Fruit fly (Drosophila melanogaster): ENCODE results near the gene GstD3.

GstD3 gene

dm6 chr3R:12356044-12356443, 16.8 kb upstream of the GstD3 start, which contains the start of gene MBD-R2 (continued):
- TF ChIP-seq CG7963 (GFP tag; IDR thresholded peaks at IDR 0.05; ENCODE audit: partially characterized antibody): no peak
- no peak for TF ChIP-seq caup (GFP tag; optimal IDR thresholded peaks at IDR 0.05; ENCODE audit: severe bottlenecking)
- no peak for TF ChIP-seq CG7987 (GFP tag; optimal IDR thresholded peaks at IDR 0.05)
- TF ChIP-seq MTF-1 (GFP tag; optimal IDR thresholded peaks at IDR 0.05; ENCODE audit: borderline replicate concordance): no peak
- no peak for TF ChIP-seq Mes4 (GFP tag; optimal IDR thresholded peaks at IDR 0.05)
- TF ChIP-seq CG3281 (GFP tag; optimal IDR thresholded peaks at IDR 0.05): no peak
- TF ChIP-seq Myb (GFP tag; optimal IDR thresholded peaks at IDR 0.05): peak; percentile 65
- TF ChIP-seq CG2129 (GFP tag; IDR thresholded peaks at IDR 0.05; ENCODE audit: partially characterized antibody): peak; percentile 51
- no peak for TF ChIP-seq Aef1 (GFP tag; IDR thresholded peaks at IDR 0.05)
- no peak for TF ChIP-seq CG1233 (GFP tag; optimal IDR thresholded peaks at IDR 0.05)
- no peak for TF ChIP-seq Fer1 (GFP tag; optimal IDR thresholded peaks at IDR 0.05)
- peak; percentile 1 for TF ChIP-seq gcm (GFP tag; optimal IDR thresholded peaks at IDR 0.05)
- TF ChIP-seq Atf3 (GFP tag; optimal IDR thresholded peaks at IDR 0.05): no peak
- no peak for TF ChIP-seq crp (GFP tag; optimal IDR thresholded peaks at IDR 0.05)
- no peak for TF ChIP-seq ab (GFP tag; optimal IDR thresholded peaks at IDR 0.05)
- TF ChIP-seq Nf-YC (tag; optimal IDR thresholded peaks at IDR 0.05): peak; percentile 24
- TF ChIP-seq emc (GFP tag; optimal IDR thresholded peaks at IDR 0.05): no peak
- TF ChIP-seq gsb (GFP tag; IDR thresholded peaks at IDR 0.05): no peak
- no peak for TF ChIP-seq Mrtf (GFP tag; IDR thresholded peaks at IDR 0.05)
- no peak for TF ChIP-seq CG11504 (tag; optimal IDR thresholded peaks at IDR 0.05)
- no peak for TF ChIP-seq CG10431 (GFP tag; optimal IDR thresholded peaks at IDR 0.05)
- TF ChIP-seq tll (GFP tag; optimal IDR thresholded peaks at IDR 0.05): no peak
- TF ChIP-seq CG16815 (GFP tag; optimal IDR thresholded peaks at IDR 0.05): no peak
- TF ChIP-seq CG1602 (GFP tag; optimal IDR thresholded peaks at IDR 0.05): no peak

dm6 chr3R:12359837-12360236, 13.0 kb upstream of the GstD3 start, which contains the start of gene CG4115:
TSS of gene CG4115 (plus strand) at chr3R:12360008.
- TF ChIP-seq CG15514 (GFP tag; optimal IDR thresholded peaks at IDR 0.05): no peak
- TF ChIP-seq tgo (GFP tag; IDR thresholded peaks at IDR 0.05): no peak
- TF ChIP-seq Atf6 (GFP tag; IDR thresholded peaks at IDR 0.05): no peak
- TF ChIP-seq croc (GFP tag; conservative IDR thresholded peaks at IDR 0.05): no peak
- no peak for TF ChIP-seq BtbVII (GFP tag; optimal IDR thresholded peaks at IDR 0.05)
- no peak for TF ChIP-seq bbx (GFP tag; IDR thresholded peaks at IDR 0.05; ENCODE audit: partially characterized antibody)
- TF ChIP-seq CG1602 (GFP tag; optimal IDR thresholded peaks at IDR 0.05): no peak
- TF ChIP-seq btn (GFP tag; optimal IDR thresholded peaks at IDR 0.05): no peak
- TF ChIP-seq pnt (GFP tag; optimal IDR thresholded peaks at IDR 0.05): no peak
- no peak for TF ChIP-seq CG6272 (GFP tag; IDR thresholded peaks at IDR 0.05)
- no peak for TF ChIP-seq CG4730 (GFP tag; IDR thresholded peaks at IDR 0.05)
- no peak for TF ChIP-seq CG17385 (GFP tag; optimal IDR thresholded peaks at IDR 0.05)
- no peak for TF ChIP-seq CG5180 (GFP tag; optimal IDR thresholded peaks at IDR 0.05)
- TF ChIP-seq Vsx1 (GFP tag; optimal IDR thresholded peaks at IDR 0.05): no peak
- no peak for TF ChIP-seq CG9817 (tag; optimal IDR thresholded peaks at IDR 0.05)
- TF ChIP-seq HmgZ (tag; optimal IDR thresholded peaks at IDR 0.05): no peak
- peak; percentile 16; the same call in 1 of the 2 replicates for TF ChIP-seq Rfx (GFP tag; IDR thresholded peaks at IDR 0.05)
- no peak for TF ChIP-seq pfk (GFP tag; optimal IDR thresholded peaks at IDR 0.05)
- TF ChIP-seq CG18011 (GFP tag; optimal IDR thresholded peaks at IDR 0.05): no peak
- TF ChIP-seq pita (GFP tag; optimal IDR thresholded peaks at IDR 0.05): no peak
- no peak for TF ChIP-seq gcm2 (GFP tag; optimal IDR thresholded peaks at IDR 0.05)
- TF ChIP-seq H2.0 (GFP tag; IDR thresholded peaks at IDR 0.05): no peak
- no peak for TF ChIP-seq gsb-n (tag; optimal IDR thresholded peaks at IDR 0.05)
- TF ChIP-seq Nf-YA (GFP tag; IDR thresholded peaks at IDR 0.05): no peak
- no peak for TF ChIP-seq CG10274 (GFP tag; optimal IDR thresholded peaks at IDR 0.05)
- peak; percentile 66 for TF ChIP-seq Med (GFP tag)
- peak; percentile 40 for TF ChIP-seq sqz (GFP tag; optimal IDR thresholded peaks at IDR 0.05)
- TF ChIP-seq oc (tag; optimal IDR thresholded peaks at IDR 0.05): no peak
